Worm (Caenorhabditis elegans): ENCODE measurements around the gene mrpl-51.
A peak's percentile ranks its signal among the peaks of the same experiment; 100 is the strongest.

mrpl-51 gene

DNA sequence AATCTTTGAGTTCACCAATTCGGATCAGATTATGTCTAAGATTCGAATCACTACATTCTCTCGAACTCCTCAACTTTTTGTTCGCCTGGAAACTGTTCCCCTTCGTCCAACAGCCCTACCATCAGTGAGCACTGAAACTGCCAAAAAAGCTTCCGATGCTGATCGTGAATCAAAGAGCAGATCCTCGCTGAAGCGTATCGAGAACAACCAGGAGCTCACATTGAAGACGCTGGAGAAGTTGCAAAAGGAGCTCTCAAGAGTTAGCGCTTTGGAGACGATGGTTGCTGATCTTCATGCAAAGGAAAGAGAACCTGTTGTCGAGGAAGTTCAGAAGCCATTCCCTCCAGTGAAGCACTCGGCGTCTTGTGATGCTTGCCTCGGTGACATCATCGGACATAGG is 3.7 kb downstream of the mrpl-51 start:
- TF ChIP-seq zfh-2 (GFP tag; conservative IDR thresholded peaks at IDR 0.05) (0 out of 2 replicates have a peak, but pooled peaks have one; percentile 12), cebp-2 (GFP tag; IDR thresholded peaks at IDR 0.05) (peak; percentile 19; the same call in 1 of the 2 replicates), Y79H2A.3 (GFP tag; conservative IDR thresholded peaks at IDR 0.05) (no peak), snpc-4 (GFP tag; optimal IDR thresholded peaks at IDR 0.05) (no peak), snpc-4 (tag; optimal IDR thresholded peaks at IDR 0.05) (no peak), bed-1 (GFP tag; IDR thresholded peaks at IDR 0.05) (no peak), C17E4.6 (GFP tag; IDR thresholded peaks at IDR 0.05) (no peak), attf-3 (GFP tag; conservative IDR thresholded peaks at IDR 0.05) (no peak), Y56A3A.18 (GFP tag; IDR thresholded peaks at IDR 0.05) (no peak), pha-4 (tag; optimal IDR thresholded peaks at IDR 0.05) (no peak), rpc-1 (optimal IDR thresholded peaks at IDR 0.05) (no peak), rpc-1 (tag; optimal IDR thresholded peaks at IDR 0.05) (no peak), B0019.2 (GFP tag; conservative IDR thresholded peaks at IDR 0.05) (no peak), ama-1 (optimal IDR thresholded peaks at IDR 0.05) (peak; percentile 59), ama-1 (GFP tag; optimal IDR thresholded peaks at IDR 0.05) (no peak), hmg-20 (GFP tag; IDR thresholded peaks at IDR 0.05) (no peak), ztf-18 (tag; optimal IDR thresholded peaks at IDR 0.05) (no peak), B0261.1 (tag; optimal IDR thresholded peaks at IDR 0.05) (no peak), nhr-27 (tag; optimal IDR thresholded peaks at IDR 0.05) (no peak), egl-44 (GFP tag; IDR thresholded peaks at IDR 0.05) (no peak), attf-6 (GFP tag; IDR thresholded peaks at IDR 0.05) (0 out of 2 replicates have a peak, but pooled peaks have one; percentile 35), akir-1 (GFP tag; optimal IDR thresholded peaks at IDR 0.05) (no peak), ekl-4 (GFP tag; IDR thresholded peaks at IDR 0.05) (0 out of 2 replicates have a peak, but pooled peaks have one; percentile 12), egrh-3 (GFP tag; IDR thresholded peaks at IDR 0.05) (no peak)

DNA sequence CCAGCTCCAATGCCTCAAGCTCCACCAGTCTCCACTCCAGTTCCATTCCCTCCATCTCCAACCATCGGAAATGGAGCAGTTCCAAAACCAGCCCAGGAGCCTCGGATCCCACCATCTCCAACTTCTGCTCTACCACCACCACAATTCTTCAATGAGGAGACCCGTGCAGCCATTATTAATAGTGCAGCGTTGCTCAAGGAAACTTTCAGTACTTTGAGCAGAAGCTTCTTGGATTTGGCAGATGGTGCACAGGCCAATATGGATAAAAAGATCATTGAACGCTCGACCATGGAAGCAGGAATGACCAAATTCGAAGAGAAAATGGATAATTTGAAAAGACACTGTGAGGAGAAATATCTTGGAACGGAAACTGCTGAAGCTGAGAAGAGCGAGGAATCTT is 4.3 kb downstream of the mrpl-51 start:
- TF ChIP-seq hmg-20 (GFP tag; IDR thresholded peaks at IDR 0.05) (no peak), lin-26 (GFP tag; IDR thresholded peaks at IDR 0.05) (0 out of 2 replicates have a peak, but pooled peaks have one; percentile 8), zfh-2 (GFP tag; conservative IDR thresholded peaks at IDR 0.05) (0 out of 2 replicates have a peak, but pooled peaks have one; percentile 4)

DNA sequence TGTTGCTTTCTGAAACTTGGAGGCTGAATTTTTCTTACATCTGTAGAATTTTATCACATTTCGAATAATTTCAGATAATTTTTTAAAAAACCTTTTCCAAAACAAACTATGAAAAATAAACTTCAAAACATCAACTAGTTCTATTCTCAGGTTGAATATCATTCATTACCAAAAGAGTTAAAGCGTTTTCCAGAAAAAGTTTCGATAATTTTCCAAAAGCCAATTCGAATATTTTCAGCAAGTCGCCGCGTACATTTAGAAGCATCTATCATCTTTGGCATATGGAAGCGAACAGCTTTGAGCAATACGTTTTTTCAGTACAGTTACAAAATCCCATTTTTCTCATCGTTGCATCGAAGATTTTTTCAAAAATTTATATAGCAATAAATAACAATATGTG is 5.8 kb downstream of the mrpl-51 start:
- peak; percentile 50 for TF ChIP-seq lin-40 (tag; optimal IDR thresholded peaks at IDR 0.05)
- no peak for TF ChIP-seq hlh-26 (GFP tag; conservative IDR thresholded peaks at IDR 0.05)
- peak; percentile 41 for TF ChIP-seq gei-17 (GFP tag; optimal IDR thresholded peaks at IDR 0.05)
- no peak for TF ChIP-seq bed-1 (GFP tag; IDR thresholded peaks at IDR 0.05)
- 0 out of 2 replicates have a peak, but pooled peaks have one; percentile 59 for TF ChIP-seq B0336.3 (GFP tag; IDR thresholded peaks at IDR 0.05)
- TF ChIP-seq C06A6.2 (GFP tag; conservative IDR thresholded peaks at IDR 0.05), result no peak; the same call in 1 of the 2 replicates
- no peak for TF ChIP-seq bed-2 (GFP tag; IDR thresholded peaks at IDR 0.05)
- TF ChIP-seq Y56A3A.18 (GFP tag; IDR thresholded peaks at IDR 0.05), result peak; percentile 55; the same call in 1 of the 2 replicates
- peak; percentile 35 for TF ChIP-seq ZK185.1 (tag; optimal IDR thresholded peaks at IDR 0.05; ENCODE audit: poor library complexity, severe bottlenecking)
- TF ChIP-seq lin-54 (GFP tag; optimal IDR thresholded peaks at IDR 0.05), result peak; percentile 4
- TF ChIP-seq ama-1 (optimal IDR thresholded peaks at IDR 0.05), result peak; percentile 49
- TF ChIP-seq ama-1 (GFP tag; optimal IDR thresholded peaks at IDR 0.05), result no peak
- TF ChIP-seq pbrm-1 (GFP tag; IDR thresholded peaks at IDR 0.05), result 0 out of 2 replicates have a peak, but pooled peaks have one; percentile 33
- 0 out of 2 replicates have a peak, but pooled peaks have one; percentile 8 for TF ChIP-seq hmg-1.2 (GFP tag; IDR thresholded peaks at IDR 0.05)
- TF ChIP-seq aptf-2 (GFP tag; conservative IDR thresholded peaks at IDR 0.05), result no peak
- TF ChIP-seq snpc-3.4 (tag; optimal IDR thresholded peaks at IDR 0.05), result no peak
- TF ChIP-seq ztf-22 (GFP tag; optimal IDR thresholded peaks at IDR 0.05), result no peak
- no peak for TF ChIP-seq Y79H2A.3 (GFP tag; conservative IDR thresholded peaks at IDR 0.05)
- TF ChIP-seq hsf-1 (GFP tag; IDR thresholded peaks at IDR 0.05), result no peak
- no peak for TF ChIP-seq let-607 (tag; optimal IDR thresholded peaks at IDR 0.05)
- TF ChIP-seq nfyb-1 (GFP tag; IDR thresholded peaks at IDR 0.05), result peak; percentile 77; the same call in 1 of the 2 replicates
- TF ChIP-seq lin-26 (GFP tag; IDR thresholded peaks at IDR 0.05), result no peak; the same call in 1 of the 2 replicates
- no peak for TF ChIP-seq efl-1 (GFP tag; optimal IDR thresholded peaks at IDR 0.05)
- no peak for TF ChIP-seq zim-3 (tag; optimal IDR thresholded peaks at IDR 0.05)
- TF ChIP-seq nfya-1 (tag; optimal IDR thresholded peaks at IDR 0.05; ENCODE audit: borderline replicate concordance, insufficient read depth), result no peak
- TF ChIP-seq cebp-1 (GFP tag; IDR thresholded peaks at IDR 0.05), result no peak
- peak; percentile 63 for TF ChIP-seq cebp-1 (tag; optimal IDR thresholded peaks at IDR 0.05)

Measured in whole organism, young adult.